Worm (Caenorhabditis elegans): ENCODE results near the gene srg-44.

srg-44 gene

ce11 chrV:17339349-17339748, 10.8 kb downstream of the srg-44 start:
- TF ChIP-seq C08G9.2 (tag; optimal IDR thresholded peaks at IDR 0.05) = no peak
- TF ChIP-seq fkh-6 (tag; optimal IDR thresholded peaks at IDR 0.05) = no peak
- no peak for TF ChIP-seq ceh-22 (tag; optimal IDR thresholded peaks at IDR 0.05)
- TF ChIP-seq zip-5 (tag; optimal IDR thresholded peaks at IDR 0.05) = no peak
- TF ChIP-seq ceh-30 (tag; optimal IDR thresholded peaks at IDR 0.05) = no peak
- TF ChIP-seq hlh-13 (GFP tag; optimal IDR thresholded peaks at IDR 0.05) = no peak

- TF ChIP-seq nfya-1 (tag; optimal IDR thresholded peaks at IDR 0.05) = no peak
- no peak for TF ChIP-seq ceh-45 (GFP tag; IDR thresholded peaks at IDR 0.05)
- TF ChIP-seq ceh-18 (tag; optimal IDR thresholded peaks at IDR 0.05) = no peak
- TF ChIP-seq unc-86 (tag; optimal IDR thresholded peaks at IDR 0.05) = no peak
- no peak for TF ChIP-seq pax-1 (tag; optimal IDR thresholded peaks at IDR 0.05)
Observed at ce11 chrV:17344876-17345275, 16.3 kb downstream of the srg-44 start, which contains the start of the genes fbxa-188 and fbxa-189. Gene fbxa-188, minus strand, starts transcription at chrV:17344926. Gene fbxa-189, plus strand, starts transcription at chrV:17345214.

- TF ChIP-seq ceh-30 (tag; optimal IDR thresholded peaks at IDR 0.05) (no peak), ets-4 (tag; optimal IDR thresholded peaks at IDR 0.05) (no peak), hlh-15 (tag; optimal IDR thresholded peaks at IDR 0.05) (no peak), zip-5 (tag; optimal IDR thresholded peaks at IDR 0.05) (no peak), hlh-6 (tag; optimal IDR thresholded peaks at IDR 0.05) (no peak), ceh-14 (tag; optimal IDR thresholded peaks at IDR 0.05) (no peak), eyg-1 (tag; optimal IDR thresholded peaks at IDR 0.05) (no peak)
Observed at ce11 chrV:17347602-17348001, 19.0 kb downstream of the srg-44 start, which contains the start of gene skr-5. Gene skr-5, plus strand, starts transcription at chrV:17347902.

ce11 chrV:17350093-17350492, 21.5 kb downstream of the srg-44 start, which contains the start of gene lsy-27:
Gene lsy-27, minus strand, starts transcription at chrV:17350193.
- TF ChIP-seq syd-9 (tag; optimal IDR thresholded peaks at IDR 0.05) (no peak), pha-2 (tag; optimal IDR thresholded peaks at IDR 0.05) (no peak), ztf-16 (tag; optimal IDR thresholded peaks at IDR 0.05) (no peak), pros-1 (tag; optimal IDR thresholded peaks at IDR 0.05) (no peak), ceh-31 (tag; optimal IDR thresholded peaks at IDR 0.05) (no peak), K09A11.1 (tag; optimal IDR thresholded peaks at IDR 0.05; ENCODE audit: insufficient read depth) (no peak), npax-4 (tag; optimal IDR thresholded peaks at IDR 0.05) (no peak), ceh-18 (tag; optimal IDR thresholded peaks at IDR 0.05) (no peak), ceh-24 (tag; optimal IDR thresholded peaks at IDR 0.05) (no peak), lin-11 (tag; optimal IDR thresholded peaks at IDR 0.05) (no peak), madf-2 (tag; optimal IDR thresholded peaks at IDR 0.05) (no peak)

ce11 chrV:17352827-17353373, 24.3 kb downstream of the srg-44 start, which contains the start of the genes fbxa-134 and F47H4.2:
Gene fbxa-134, minus strand, starts transcription at chrV:17352870.
Gene F47H4.2, plus strand, starts transcription at chrV:17353323.
- TF ChIP-seq lim-6 (tag; optimal IDR thresholded peaks at IDR 0.05) (no peak), elt-2 (tag; optimal IDR thresholded peaks at IDR 0.05) (peak; percentile 70), sox-2 (GFP tag; IDR thresholded peaks at IDR 0.05) (no peak), che-1 (tag; optimal IDR thresholded peaks at IDR 0.05) (no peak), hlh-13 (GFP tag; optimal IDR thresholded peaks at IDR 0.05) (no peak), pat-9 (tag; optimal IDR thresholded peaks at IDR 0.05) (no peak)

- no peak for TF ChIP-seq odd-2 (tag; optimal IDR thresholded peaks at IDR 0.05)
- no peak for TF ChIP-seq sdc-2 (tag; optimal IDR thresholded peaks at IDR 0.05)
- no peak for TF ChIP-seq K02D7.2 (tag; optimal IDR thresholded peaks at IDR 0.05)
- TF ChIP-seq hlh-8 (tag; optimal IDR thresholded peaks at IDR 0.05) = no peak
- no peak for TF ChIP-seq ama-1 (optimal IDR thresholded peaks at IDR 0.05)
- TF ChIP-seq dmd-4 (tag; optimal IDR thresholded peaks at IDR 0.05; ENCODE audit: borderline replicate concordance) = no peak
- TF ChIP-seq nhr-11 (tag; optimal IDR thresholded peaks at IDR 0.05) = no peak
- no peak for TF ChIP-seq pqm-1 (tag; optimal IDR thresholded peaks at IDR 0.05)
- TF ChIP-seq lim-6 (tag; optimal IDR thresholded peaks at IDR 0.05) = no peak
- no peak for TF ChIP-seq hlh-30 (tag; optimal IDR thresholded peaks at IDR 0.05; ENCODE audit: insufficient read depth)
- TF ChIP-seq unc-86 (tag; optimal IDR thresholded peaks at IDR 0.05) = no peak
- TF ChIP-seq pros-1 (tag; optimal IDR thresholded peaks at IDR 0.05) = no peak
- no peak for TF ChIP-seq che-1 (tag; optimal IDR thresholded peaks at IDR 0.05)
- TF ChIP-seq lin-11 (tag; optimal IDR thresholded peaks at IDR 0.05) = no peak
- no peak for TF ChIP-seq hlh-15 (tag; optimal IDR thresholded peaks at IDR 0.05)
- no peak for TF ChIP-seq elt-2 (tag; optimal IDR thresholded peaks at IDR 0.05)
Observed at ce11 chrV:17376639-17377038, 48.0 kb downstream of the srg-44 start, which contains the start of gene Y20C6A.1. Gene Y20C6A.1, minus strand, starts transcription at chrV:17376745.

All from whole organism, late embryonic.